Worm (Caenorhabditis elegans) whole organism, young adult: ENCODE results near the gene srw-6.

Source experiments
- B0019.2 ChIP-seq: fragments of 200-800 bp; sonication (Bioruptor generic); conservative IDR thresholded peaks from 2 replicates; pipeline ENCODE4 v1.3.6; 2022; ENCODE audit warnings: missing genetic modification reagents, missing genetic modification characterization, missing compliant biosample characterization
- C17E4.6 ChIP-seq: fragments of 200-800 bp; sonication (Bioruptor generic); IDR thresholded peaks from 2 replicates; pipeline ENCODE4 v1.3.6; 2022; ENCODE audit warnings: missing genetic modification reagents, missing genetic modification characterization, missing compliant biosample characterization
- D2030.7 ChIP-seq: fragments of 200-800 bp; sonication (Bioruptor generic); IDR thresholded peaks from 2 replicates; pipeline ENCODE4 v1.3.6; 2022; ENCODE audit warnings: missing genetic modification reagents, missing genetic modification characterization, missing compliant biosample characterization
- F22D6.2 ChIP-seq: sonication (generic microtip); optimal IDR thresholded peaks from 2 replicates; lab custom pipeline; 2016; ENCODE audit warnings: mild to moderate bottlenecking, missing genetic modification characterization, missing compliant biosample characterization
- F52B5.7 ChIP-seq: sonication (generic microtip); optimal IDR thresholded peaks from 2 replicates; lab custom pipeline; 2016; ENCODE audit warnings: mild to moderate bottlenecking, missing genetic modification characterization, missing compliant biosample characterization
- K12H6.12 ChIP-seq: fragments of 200-800 bp; sonication (Bioruptor generic); optimal IDR thresholded peaks from 2 replicates; lab custom pipeline; 2018; ENCODE audit warnings: mild to moderate bottlenecking, missing genetic modification characterization, missing compliant biosample characterization
- T26A5.8 ChIP-seq: sonication (generic microtip); optimal IDR thresholded peaks from 2 replicates; lab custom pipeline; 2016; ENCODE audit warnings: missing genetic modification characterization, missing compliant biosample characterization
- Y56A3A.18 ChIP-seq: fragments of 200-800 bp; sonication (Bioruptor generic); IDR thresholded peaks from 2 replicates; pipeline ENCODE4 v1.3.6; 2022; ENCODE audit warnings: missing genetic modification reagents, missing genetic modification characterization, missing compliant biosample characterization
- Y79H2A.3 ChIP-seq: fragments of 200-800 bp; sonication (Bioruptor generic); conservative IDR thresholded peaks from 2 replicates; pipeline ENCODE4 v1.3.6; 2022; ENCODE audit warnings: missing genetic modification reagents, missing genetic modification characterization, missing compliant biosample characterization
- athp-1 ChIP-seq: sonication (generic microtip); optimal IDR thresholded peaks from 2 replicates; lab custom pipeline; 2017; ENCODE audit warnings: mild to moderate bottlenecking, missing genetic modification characterization, missing compliant biosample characterization
- attf-5 ChIP-seq: fragments of 200-800 bp; sonication (Bioruptor generic); optimal IDR thresholded peaks from 2 replicates; lab custom pipeline; 2018; ENCODE audit warnings: mild to moderate bottlenecking, missing genetic modification characterization, missing compliant biosample characterization
- cebp-1 ChIP-seq, 2 experiments: fragments of 200-800 bp in 1 of 2; sonication (Bioruptor generic) in 1 of 2; sonication (generic microtip) in 1 of 2; IDR thresholded peaks in 1 of 2; optimal IDR thresholded peaks in 1 of 2; 2 replicates each; pipeline versions ENCODE4 v1.3.6 to Lab custom; 2017 to 2022; ENCODE audit warnings: missing compliant biosample characterization in 2 of 2, missing genetic modification characterization in 2 of 2, mild to moderate bottlenecking in 1 of 2, missing genetic modification reagents in 1 of 2, moderate library complexity in 1 of 2
- ceh-79 ChIP-seq: sonication (generic microtip); optimal IDR thresholded peaks from 2 replicates; lab custom pipeline; 2017; ENCODE audit warnings: mild to moderate bottlenecking, missing genetic modification characterization, missing compliant biosample characterization
- ceh-91 ChIP-seq: fragments of 200-800 bp; sonication (Bioruptor generic); IDR thresholded peaks from 2 replicates; pipeline ENCODE4 v1.3.6; 2022; ENCODE audit warnings: missing genetic modification reagents, missing genetic modification characterization, missing compliant biosample characterization
- egl-18 ChIP-seq: fragments of 200-800 bp; sonication (Bioruptor generic); IDR thresholded peaks from 2 replicates; pipeline ENCODE4 v1.3.6; 2022; ENCODE audit warnings: missing genetic modification reagents, missing genetic modification characterization, missing compliant biosample characterization
- egl-44 ChIP-seq: fragments of 200-800 bp; sonication (Bioruptor generic); IDR thresholded peaks from 2 replicates; pipeline ENCODE4 v1.3.6; 2022; ENCODE audit warnings: missing genetic modification reagents, missing genetic modification characterization, missing compliant biosample characterization
- gei-17 ChIP-seq: fragments of 200-800 bp; sonication (Bioruptor generic); optimal IDR thresholded peaks from 2 replicates; lab custom pipeline; 2018; ENCODE audit warnings: mild to moderate bottlenecking, missing genetic modification characterization, missing compliant biosample characterization
- hlh-26 ChIP-seq: fragments of 200-800 bp; sonication (Bioruptor generic); conservative IDR thresholded peaks from 2 replicates; pipeline ENCODE4 v1.3.6; 2022; ENCODE audit warnings: missing genetic modification reagents, missing genetic modification characterization, missing compliant biosample characterization
- hmg-1.2 ChIP-seq: fragments of 200-800 bp; sonication (Bioruptor generic); IDR thresholded peaks from 2 replicates; pipeline ENCODE4 v1.3.6; 2022; ENCODE audit warnings: missing genetic modification reagents, missing genetic modification characterization, missing compliant biosample characterization
- lag-1 ChIP-seq: fragments of 200-800 bp; sonication (Bioruptor generic); IDR thresholded peaks from 2 replicates; pipeline ENCODE4 v1.3.6; 2022; ENCODE audit warnings: missing genetic modification reagents, missing genetic modification characterization, missing compliant biosample characterization
- let-607 ChIP-seq, 2 experiments: fragments of 200-800 bp in 1 of 2; sonication (Bioruptor generic) in 1 of 2; sonication (generic microtip) in 1 of 2; optimal IDR thresholded peaks; 2 replicates each; lab custom pipeline; 2016 to 2018; ENCODE audit warnings: mild to moderate bottlenecking in 2 of 2, missing compliant biosample characterization in 2 of 2, missing genetic modification characterization in 2 of 2, moderate library complexity in 2 of 2, missing genotype in 1 of 2
- lin-26 ChIP-seq: fragments of 200-800 bp; sonication (Bioruptor generic); IDR thresholded peaks from 2 replicates; pipeline ENCODE4 v1.3.6; 2022; ENCODE audit warnings: missing genetic modification reagents, missing genetic modification characterization, missing compliant biosample characterization
- lin-35 ChIP-seq, 3 experiments: fragments of 150-350 bp in 2 of 3; sonication (generic microtip) in 1 of 3; optimal IDR thresholded peaks; 2 replicates each; lab custom pipeline; 2014 to 2018; ENCODE audit warnings: missing biosample characterization in 3 of 3, missing genetic modification characterization in 3 of 3, missing genetic modification reagents in 3 of 3
- lin-40 ChIP-seq: sonication (generic microtip); optimal IDR thresholded peaks from 2 replicates; lab custom pipeline; 2016; ENCODE audit warnings: missing genetic modification characterization, mild to moderate bottlenecking, missing compliant biosample characterization, missing genotype, missing genetic modification reagents
- lsl-1 ChIP-seq: fragments of 200-800 bp; sonication (Bioruptor generic); optimal IDR thresholded peaks from 2 replicates; lab custom pipeline; 2018; ENCODE audit warnings: mild to moderate bottlenecking, missing genetic modification characterization, moderate library complexity, missing compliant biosample characterization
- madf-10 ChIP-seq: sonication (generic microtip); optimal IDR thresholded peaks from 2 replicates; lab custom pipeline; 2016; ENCODE audit warnings: mild to moderate bottlenecking, missing genetic modification characterization, missing compliant biosample characterization
- madf-3 ChIP-seq: fragments of 200-800 bp; sonication (Bioruptor generic); IDR thresholded peaks from 2 replicates; pipeline ENCODE4 v1.3.6; 2022; ENCODE audit warnings: missing genetic modification reagents, missing genetic modification characterization, missing compliant biosample characterization
- madf-8 ChIP-seq: fragments of 200-800 bp; sonication (Bioruptor generic); conservative IDR thresholded peaks from 2 replicates; pipeline ENCODE4 v1.3.6; 2022; ENCODE audit warnings: missing genetic modification reagents, missing genetic modification characterization, missing compliant biosample characterization
- mcd-1 ChIP-seq: fragments of 200-800 bp; sonication (Bioruptor generic); IDR thresholded peaks from 2 replicates; pipeline ENCODE4 v1.3.6; 2022; ENCODE audit warnings: missing genetic modification reagents, missing genetic modification characterization, missing compliant biosample characterization
- nfya-2 ChIP-seq: fragments of 200-800 bp; sonication (Bioruptor generic); IDR thresholded peaks from 2 replicates; pipeline ENCODE4 v1.3.6; 2022; ENCODE audit warnings: missing genetic modification reagents, missing genetic modification characterization, missing compliant biosample characterization
- nhr-27 ChIP-seq: fragments of 200-800 bp; sonication (Bioruptor generic); optimal IDR thresholded peaks from 2 replicates; lab custom pipeline; 2018; ENCODE audit warnings: mild to moderate bottlenecking, missing genetic modification characterization, moderate library complexity, missing compliant biosample characterization
- nhr-80 ChIP-seq: sonication (generic microtip); optimal IDR thresholded peaks from 2 replicates; lab custom pipeline; 2016; ENCODE audit warnings: missing genetic modification characterization, missing compliant biosample characterization
- rpc-1 ChIP-seq, 2 experiments: fragments of 150-350 bp in 1 of 2; sonication (generic microtip) in 1 of 2; optimal IDR thresholded peaks; 2 replicates each; lab custom pipeline; 2014 to 2018; ENCODE audit warnings: missing biosample characterization in 1 of 2, missing genetic modification characterization in 1 of 2, missing genetic modification reagents in 1 of 2, missing genotype in 1 of 2
- sdz-38 ChIP-seq: sonication (generic microtip); optimal IDR thresholded peaks from 2 replicates; lab custom pipeline; 2016; ENCODE audit warnings: missing genotype, missing genetic modification characterization, missing compliant biosample characterization
- snpc-1.1 ChIP-seq: sonication (generic microtip); optimal IDR thresholded peaks from 2 replicates; lab custom pipeline; 2017; ENCODE audit warnings: missing genetic modification characterization, mild to moderate bottlenecking, missing compliant biosample characterization, antibody characterized with exemption, moderate library complexity, missing genotype, missing genetic modification reagents; ENCODE audit not compliant: insufficient read depth
- snpc-3.4 ChIP-seq: sonication (generic microtip); optimal IDR thresholded peaks from 2 replicates; lab custom pipeline; 2017; ENCODE audit warnings: missing genetic modification characterization, mild to moderate bottlenecking, missing compliant biosample characterization, antibody characterized with exemption, moderate library complexity, missing genotype, missing genetic modification reagents
- snpc-4 ChIP-seq, 5 experiments: fragments of 150-350 bp in 1 of 5; sonication (generic microtip) in 4 of 5; optimal IDR thresholded peaks; 2 replicates each; lab custom pipeline; 2014 to 2018; ENCODE audit warnings: missing genetic modification characterization in 5 of 5, missing biosample characterization in 3 of 5, antibody characterized with exemption in 2 of 5, mild to moderate bottlenecking in 2 of 5, missing compliant biosample characterization in 2 of 5, missing genotype in 2 of 5, moderate library complexity in 2 of 5, missing genetic modification reagents in 1 of 5
- somi-1 ChIP-seq: fragments of 200-800 bp; sonication (Bioruptor generic); optimal IDR thresholded peaks from 2 replicates; lab custom pipeline; 2018; ENCODE audit warnings: mild to moderate bottlenecking, missing genetic modification characterization, missing compliant biosample characterization
- sptf-2 ChIP-seq: fragments of 200-800 bp; sonication (Bioruptor generic); optimal IDR thresholded peaks from 2 replicates; lab custom pipeline; 2018; ENCODE audit warnings: mild to moderate bottlenecking, missing genetic modification characterization, missing compliant biosample characterization
- tbp1 ChIP-seq: fragments of 200-800 bp; sonication (Bioruptor generic); optimal IDR thresholded peaks from 2 replicates; lab custom pipeline; 2018; ENCODE audit warnings: mild to moderate bottlenecking, missing genetic modification characterization, missing compliant biosample characterization
- unc-62 ChIP-seq: fragments of 150-350 bp; optimal IDR thresholded peaks from 2 replicates; lab custom pipeline; 2014; ENCODE audit warnings: missing biosample characterization, missing genetic modification reagents, missing genetic modification characterization
- xnd-1 ChIP-seq: sonication (generic microtip); optimal IDR thresholded peaks from 2 replicates; lab custom pipeline; 2016; ENCODE audit warnings: missing genotype, missing genetic modification reagents, missing genetic modification characterization, missing compliant biosample characterization

The srw-6 gene

ce11 chrV:3759419-3759915 is 49.0 kb upstream of the srw-6 start, which contains the start of gene chk-1 (continued):
- no peak for TF ChIP-seq ceh-79 (tag; lab: Kevin White, UChicago)
- TF ChIP-seq egl-44 (GFP tag; lab: Robert Waterston, UW): no peak
- TF ChIP-seq lin-26: no peak
- peak; percentile 9 for TF ChIP-seq snpc-1.1 (tag; lab: Kevin White, UChicago)
- TF ChIP-seq snpc-3.4: peak; percentile 7
- no peak for TF ChIP-seq tbp1
- TF ChIP-seq madf-3 (GFP tag; lab: Robert Waterston, UW): no peak
- TF ChIP-seq Y79H2A.3 (GFP tag; lab: Robert Waterston, UW): no peak
- peak; percentile 38 for TF ChIP-seq lsl-1 (GFP tag; lab: Kevin White, UChicago)

ce11 chrV:3760839-3761238 is 47.6 kb upstream of the srw-6 start, which contains the start of gene oac-55:
Gene oac-55, plus strand, starts transcription at chrV:3761139.
- TF ChIP-seq lin-40 (tag; lab: Kevin White, UChicago): no peak
- TF ChIP-seq ceh-91: no peak

- TF ChIP-seq F22D6.2 (tag; lab: Kevin White, UChicago) (no peak), F52B5.7 (tag; lab: Kevin White, UChicago) (no peak), C17E4.6 (GFP tag; lab: Robert Waterston, UW) (no peak), mcd-1 (no peak), rpc-1 (optimal IDR thresholded peaks at IDR 0.05; lab: Kevin White, UChicago) (no peak), rpc-1 (tag; optimal IDR thresholded peaks at IDR 0.05; lab: Kevin White, UChicago) (no peak), nfya-2 (GFP tag; lab: Robert Waterston, UW) (no peak), somi-1 (GFP tag; lab: Kevin White, UChicago) (no peak), attf-5 (GFP tag; lab: Kevin White, UChicago) (no peak), hmg-1.2 (no peak), snpc-4 (GFP tag; optimal IDR thresholded peaks at IDR 0.05; lab: Kevin White, UChicago) (no peak), snpc-4 (tag; optimal IDR thresholded peaks at IDR 0.05; lab: Kevin White, UChicago) (no peak), tbp1 (no peak), nhr-80 (tag; lab: Kevin White, UChicago) (no peak), madf-8 (no peak), lag-1 (GFP tag; lab: Robert Waterston, UW) (no peak), gei-17 (GFP tag; lab: Kevin White, UChicago) (no peak), xnd-1 (tag; lab: Kevin White, UChicago) (no peak), B0019.2 (GFP tag; lab: Robert Waterston, UW) (no peak)
These were observed 46.6 kb upstream of the srw-6 start for ce11 chrV:3761829-3762228.

- TF ChIP-seq athp-1 (tag; lab: Kevin White, UChicago) (no peak), T26A5.8 (tag; lab: Kevin White, UChicago) (no peak), lsl-1 (GFP tag; lab: Kevin White, UChicago) (no peak), lin-35 (GFP tag; optimal IDR thresholded peaks at IDR 0.05; lab: Kevin White, UChicago) (no peak), sptf-2 (GFP tag; lab: Kevin White, UChicago) (no peak), egl-18 (GFP tag; lab: Robert Waterston, UW) (no peak), unc-62 (GFP tag; lab: Kevin White, UChicago) (no peak), let-607 (tag; optimal IDR thresholded peaks at IDR 0.05; lab: Kevin White, UChicago) (no peak), Y56A3A.18 (GFP tag; lab: Robert Waterston, UW) (no peak), madf-10 (tag; lab: Kevin White, UChicago) (no peak), nhr-80 (tag; lab: Kevin White, UChicago) (no peak), K12H6.12 (tag; lab: Kevin White, UChicago) (no peak), sdz-38 (no peak), D2030.7 (GFP tag; lab: Robert Waterston, UW) (no peak), hlh-26 (no peak), F22D6.2 (tag; lab: Kevin White, UChicago) (no peak), nhr-27 (no peak), cebp-1 (GFP tag; IDR thresholded peaks at IDR 0.05; lab: Robert Waterston, UW) (no peak), cebp-1 (tag; optimal IDR thresholded peaks at IDR 0.05; lab: Kevin White, UChicago) (no peak)
These were observed 41.5 kb upstream of the srw-6 start, which contains the start of gene Y39H10A.1 for ce11 chrV:3766904-3767303. Gene Y39H10A.1, plus strand, starts transcription at chrV:3767204.
